Worm (Caenorhabditis elegans): Measurements from ENCODE around the gene ubl-1.

Gene ubl-1

ce11 chrIII:3029822-3030221 lies 38.3 kb upstream of the ubl-1 start:
- TF ChIP-seq Y67H2A.10 (GFP tag; conservative IDR thresholded peaks at IDR 0.05): no peak
- no peak for TF ChIP-seq tbx-9 (tag; optimal IDR thresholded peaks at IDR 0.05; ENCODE audit: borderline replicate concordance)
- peak; percentile 1 for TF ChIP-seq lin-40 (tag; optimal IDR thresholded peaks at IDR 0.05)
- TF ChIP-seq C06A6.2 (GFP tag; conservative IDR thresholded peaks at IDR 0.05): no peak
- TF ChIP-seq F23B12.7 (tag; optimal IDR thresholded peaks at IDR 0.05; ENCODE audit: insufficient read depth): no peak

- TF ChIP-seq lir-1 (GFP tag; conservative IDR thresholded peaks at IDR 0.05) (no peak), somi-1 (GFP tag; optimal IDR thresholded peaks at IDR 0.05) (no peak), ztf-22 (GFP tag; optimal IDR thresholded peaks at IDR 0.05) (no peak), nfyb-1 (GFP tag; IDR thresholded peaks at IDR 0.05) (peak; percentile 63), Y56A3A.18 (GFP tag; IDR thresholded peaks at IDR 0.05) (no peak)
These were observed 36.9 kb upstream of the ubl-1 start for ce11 chrIII:3031017-3031756.

- TF ChIP-seq attf-6 (GFP tag; IDR thresholded peaks at IDR 0.05) (no peak), nfyb-1 (GFP tag; IDR thresholded peaks at IDR 0.05) (0 out of 2 replicates have a peak, but pooled peaks have one; percentile 64), tbx-9 (tag; optimal IDR thresholded peaks at IDR 0.05; ENCODE audit: borderline replicate concordance) (no peak), mcd-1 (GFP tag; IDR thresholded peaks at IDR 0.05) (no peak), Y53F4B.3 (GFP tag; IDR thresholded peaks at IDR 0.05) (no peak), F57A8.1 (GFP tag; optimal IDR thresholded peaks at IDR 0.05) (no peak)
These were observed 34.6 kb upstream of the ubl-1 start for ce11 chrIII:3033507-3033906.

- TF ChIP-seq tbx-9 (tag; optimal IDR thresholded peaks at IDR 0.05; ENCODE audit: borderline replicate concordance): no peak
- no peak for TF ChIP-seq unc-62 (GFP tag; optimal IDR thresholded peaks at IDR 0.05)
- TF ChIP-seq lsl-1 (GFP tag; optimal IDR thresholded peaks at IDR 0.05): no peak
- no peak for TF ChIP-seq attf-5 (GFP tag; optimal IDR thresholded peaks at IDR 0.05)
These were observed 34.2 kb upstream of the ubl-1 start for ce11 chrIII:3033931-3034330.

- TF ChIP-seq cebp-1 (GFP tag; IDR thresholded peaks at IDR 0.05) (no peak), cebp-1 (tag; optimal IDR thresholded peaks at IDR 0.05) (peak; percentile 47), ztf-28 (GFP tag; IDR thresholded peaks at IDR 0.05) (no peak), lin-40 (tag; optimal IDR thresholded peaks at IDR 0.05) (no peak), akir-1 (GFP tag; optimal IDR thresholded peaks at IDR 0.05) (no peak), snpc-1.3 (tag; optimal IDR thresholded peaks at IDR 0.05; ENCODE audit: insufficient read depth) (no peak), dpl-1 (GFP tag; optimal IDR thresholded peaks at IDR 0.05) (no peak), nhr-80 (tag; optimal IDR thresholded peaks at IDR 0.05) (peak; percentile 58), aptf-2 (GFP tag; conservative IDR thresholded peaks at IDR 0.05) (no peak), die-1 (tag; optimal IDR thresholded peaks at IDR 0.05) (no peak), K12H6.12 (tag; optimal IDR thresholded peaks at IDR 0.05) (no peak), attf-5 (GFP tag; optimal IDR thresholded peaks at IDR 0.05) (peak; percentile 59), ekl-4 (GFP tag; IDR thresholded peaks at IDR 0.05) (no peak), hsf-1 (GFP tag; IDR thresholded peaks at IDR 0.05) (no peak), ztf-26 (tag; optimal IDR thresholded peaks at IDR 0.05) (no peak), lin-35 (GFP tag; optimal IDR thresholded peaks at IDR 0.05) (no peak), ceh-58 (GFP tag; IDR thresholded peaks at IDR 0.05) (no peak), F23B12.7 (tag; optimal IDR thresholded peaks at IDR 0.05; ENCODE audit: insufficient read depth) (no peak), madf-10 (tag; optimal IDR thresholded peaks at IDR 0.05) (no peak), snpc-4 (GFP tag; optimal IDR thresholded peaks at IDR 0.05) (no peak), snpc-4 (tag; optimal IDR thresholded peaks at IDR 0.05) (no peak), chd-7 (tag; optimal IDR thresholded peaks at IDR 0.05) (no peak), sea-2 (GFP tag; IDR thresholded peaks at IDR 0.05) (no peak), egrh-3 (GFP tag; IDR thresholded peaks at IDR 0.05) (peak; percentile 56), ztf-22 (GFP tag; optimal IDR thresholded peaks at IDR 0.05) (no peak), F10E7.11 (tag; optimal IDR thresholded peaks at IDR 0.05) (no peak), Y53F4B.3 (GFP tag; IDR thresholded peaks at IDR 0.05) (no peak), athp-1 (tag; optimal IDR thresholded peaks at IDR 0.05) (no peak)
These were observed 33.7 kb upstream of the ubl-1 start for ce11 chrIII:3034458-3034857.
